Worm (Caenorhabditis elegans) whole organism, L2 larva: ENCODE measurements around the gene mct-3.

Source experiments
- ama-1 ChIP-seq: fragments of 150-350 bp; optimal IDR thresholded peaks from 2 replicates; lab custom pipeline; 2018; ENCODE audit warnings: inconsistent platforms
- lin-11 ChIP-seq: fragments of 150-350 bp; sonication (generic microtip); optimal IDR thresholded peaks from 2 replicates; lab custom pipeline; 2014; ENCODE audit warnings: missing biosample characterization, missing genetic modification characterization, inconsistent platforms, mixed read lengths
- lsy-2 ChIP-seq, 2 experiments: fragments of 150-350 bp in 1 of 2; sonication (generic microtip) in 1 of 2; optimal IDR thresholded peaks; 2 replicates each; lab custom pipeline; 2014 to 2017; ENCODE audit warnings: missing biosample characterization in 2 of 2, missing genetic modification characterization in 2 of 2
- mdl-1 ChIP-seq, 2 experiments: fragments of 150-350 bp in 1 of 2; sonication (generic microtip) in 1 of 2; optimal IDR thresholded peaks; 2 replicates each; lab custom pipeline; 2017; ENCODE audit warnings: missing biosample characterization in 2 of 2, missing genetic modification characterization in 2 of 2
- nhr-11 ChIP-seq: fragments of 150-350 bp; optimal IDR thresholded peaks from 2 replicates; lab custom pipeline; 2014; ENCODE audit warnings: missing biosample characterization, missing genetic modification characterization
- sma-3 ChIP-seq: sonication (generic microtip); optimal IDR thresholded peaks from 2 replicates; lab custom pipeline; 2016; ENCODE audit warnings: missing genetic modification reagents, missing genetic modification characterization, missing compliant biosample characterization
- snpc-4 ChIP-seq: fragments of 150-350 bp; optimal IDR thresholded peaks from 2 replicates; lab custom pipeline; 2014; ENCODE audit warnings: missing biosample characterization, missing genetic modification characterization
- unc-62 ChIP-seq: fragments of 150-350 bp; optimal IDR thresholded peaks from 2 replicates; lab custom pipeline; 2014; ENCODE audit warnings: missing biosample characterization, missing genetic modification reagents, missing genetic modification characterization
- ztf-11 ChIP-seq: sonication (generic microtip); optimal IDR thresholded peaks from 2 replicates; lab custom pipeline; 2017; ENCODE audit warnings: missing biosample characterization, missing genetic modification characterization

DNA sequence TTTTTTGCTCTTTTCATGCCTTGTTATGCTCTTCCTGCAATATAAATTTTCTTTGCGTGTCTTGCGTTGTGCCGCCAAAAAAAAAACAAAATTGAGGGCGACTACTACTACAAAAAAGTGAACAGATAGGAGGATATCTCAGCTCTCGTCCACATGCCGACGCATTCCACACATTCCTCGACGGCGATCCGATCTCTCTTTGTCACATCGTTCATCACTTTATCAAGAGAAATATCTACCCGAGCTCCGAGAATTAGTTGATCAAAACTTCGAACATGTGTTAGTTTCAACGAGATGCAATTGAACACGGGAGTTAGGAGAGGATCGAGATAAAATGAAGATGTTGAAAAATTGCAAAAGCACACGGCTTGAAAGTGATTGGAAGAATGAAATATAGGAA lies 18.4 kb downstream of the mct-3 start:
- no peak for TF ChIP-seq lsy-2 (tag; optimal IDR thresholded peaks at IDR 0.05; lab: Kevin White, UChicago)
- no peak for TF ChIP-seq mdl-1 (tag; optimal IDR thresholded peaks at IDR 0.05; lab: Kevin White, UChicago)
- TF ChIP-seq nhr-11 = no peak
- no peak for TF ChIP-seq lin-11
- no peak for TF ChIP-seq unc-62
- no peak for TF ChIP-seq sma-3 (GFP tag; lab: Kevin White, UChicago)
- no peak for TF ChIP-seq snpc-4 (tag; lab: Kevin White, UChicago)
- TF ChIP-seq ztf-11 (tag; lab: Kevin White, UChicago) = no peak
- no peak for TF ChIP-seq ama-1
